Worm (Caenorhabditis elegans) whole organism, early embryonic: ENCODE results near the gene T09A5.14.

Source experiments
- ama-1 ChIP-seq: fragments of 150-350 bp; optimal IDR thresholded peaks from 2 replicates; lab custom pipeline; 2014
- ceh-13 ChIP-seq: fragments of 200-800 bp; sonication (Bioruptor generic); optimal IDR thresholded peaks from 2 replicates; lab custom pipeline; 2018; ENCODE audit warnings: mild to moderate bottlenecking, missing genetic modification characterization, missing compliant biosample characterization
- ets-7 ChIP-seq: sonication (generic microtip); optimal IDR thresholded peaks from 2 replicates; lab custom pipeline; 2016; ENCODE audit warnings: missing genotype, missing genetic modification characterization, missing compliant biosample characterization
- hmbx-1 ChIP-seq: sonication (generic microtip); optimal IDR thresholded peaks from 2 replicates; lab custom pipeline; 2016; ENCODE audit warnings: mild to moderate bottlenecking, missing genetic modification characterization, missing compliant biosample characterization
- hnd-1 ChIP-seq: sonication (generic microtip); optimal IDR thresholded peaks from 2 replicates; lab custom pipeline; 2016; ENCODE audit warnings: missing genetic modification characterization, missing compliant biosample characterization
- scrt-1 ChIP-seq: fragments of 200-800 bp; sonication (Bioruptor generic); IDR thresholded peaks from 2 replicates; pipeline ENCODE4 v1.3.6; 2022; ENCODE audit warnings: missing genetic modification characterization, missing compliant biosample characterization
- sea-1 ChIP-seq: fragments of 200-800 bp; sonication (Bioruptor generic); conservative IDR thresholded peaks from 2 replicates; pipeline ENCODE4 v1.3.6; 2022; ENCODE audit warnings: missing genetic modification characterization, missing compliant biosample characterization
- tbx-11 ChIP-seq: fragments of 200-800 bp; sonication (Bioruptor generic); IDR thresholded peaks from 2 replicates; pipeline ENCODE4 v1.3.6; 2022; ENCODE audit warnings: missing genetic modification characterization, missing compliant biosample characterization
- tbx-37 ChIP-seq: fragments of 200-800 bp; sonication (Bioruptor generic); conservative IDR thresholded peaks from 2 replicates; pipeline ENCODE4 v1.3.6; 2022; ENCODE audit warnings: missing genetic modification reagents, missing genetic modification characterization, missing compliant biosample characterization

DNA sequence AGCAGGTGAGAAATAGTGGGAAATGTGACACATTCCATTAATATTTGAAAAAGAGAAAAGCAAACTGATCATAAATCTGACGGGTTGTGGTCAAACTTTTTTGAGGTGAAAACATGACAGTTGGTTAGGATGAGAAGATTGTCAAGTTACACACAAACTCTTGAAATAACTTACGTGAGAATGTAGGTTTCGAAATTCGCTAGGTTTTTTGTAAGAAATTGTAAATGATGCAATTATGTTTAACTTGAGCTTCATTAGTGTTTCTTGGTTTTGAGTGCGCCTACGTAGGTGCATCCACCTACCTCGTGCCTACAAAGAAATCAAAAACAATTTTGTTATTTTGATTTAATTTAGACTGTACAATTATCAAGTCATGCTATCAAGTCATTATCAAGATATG lies 3.2 kb downstream of the T09A5.14 start, which contains the start of gene cex-2:
- TF ChIP-seq ama-1 (lab: Kevin White, UChicago) (no peak), sea-1 (GFP tag; lab: Robert Waterston, UW) (no peak), scrt-1 (no peak), tbx-11 (GFP tag; lab: Robert Waterston, UW) (no peak), hnd-1 (tag; lab: Kevin White, UChicago) (no peak), ets-7 (tag; lab: Kevin White, UChicago) (no peak), tbx-37 (no peak), ceh-13 (GFP tag; lab: Kevin White, UChicago) (no peak), hmbx-1 (no peak)
